Fruit fly (Drosophila melanogaster): ENCODE results near the gene CG12883.
A peak's percentile ranks its signal among the peaks of the same experiment; 100 is the strongest.

Gene CG12883

dm6 chr3R:27655109-27655508 is 24.0 kb upstream of the CG12883 start (continued):
- no peak for TF ChIP-seq Adf1 (GFP tag; IDR thresholded peaks at IDR 0.05)
- TF ChIP-seq luna (GFP tag; optimal IDR thresholded peaks at IDR 0.05) = no peak
- TF ChIP-seq CG4730 (GFP tag; IDR thresholded peaks at IDR 0.05) = no peak
- TF ChIP-seq pnt (GFP tag; optimal IDR thresholded peaks at IDR 0.05) = no peak
- no peak for TF ChIP-seq Ptx1 (GFP tag; IDR thresholded peaks at IDR 0.05)
- TF ChIP-seq Sox102F (GFP tag; optimal IDR thresholded peaks at IDR 0.05) = peak; percentile 11

- no peak for TF ChIP-seq Blimp-1 (GFP tag; optimal IDR thresholded peaks at IDR 0.05)
- no peak for TF ChIP-seq CG13287 (GFP tag; IDR thresholded peaks at IDR 0.05; ENCODE audit: partially characterized antibody)
- TF ChIP-seq sisA (GFP tag; IDR thresholded peaks at IDR 0.05) = no peak
- TF ChIP-seq Gug (GFP tag; IDR thresholded peaks at IDR 0.05) = no peak
- TF ChIP-seq tin (GFP tag; optimal IDR thresholded peaks at IDR 0.05) = no peak
- TF ChIP-seq abd-A (tag; optimal IDR thresholded peaks at IDR 0.05) = peak; percentile 65
- TF ChIP-seq CG17829 (tag; optimal IDR thresholded peaks at IDR 0.05) = no peak
- TF ChIP-seq CHES-1-like (GFP tag; optimal IDR thresholded peaks at IDR 0.05) = no peak
- TF ChIP-seq Neu2 (GFP tag; optimal IDR thresholded peaks at IDR 0.05; ENCODE audit: borderline replicate concordance) = no peak
- no peak for TF ChIP-seq E2f2 (GFP tag; IDR thresholded peaks at IDR 0.05)
- TF ChIP-seq chinmo (GFP tag; IDR thresholded peaks at IDR 0.05; ENCODE audit: partially characterized antibody) = 0 out of 4 replicates have a peak, but pooled peaks have one; percentile 50
- TF ChIP-seq Oaz (GFP tag; IDR thresholded peaks at IDR 0.05) = no peak
- TF ChIP-seq Med (GFP tag) = peak; percentile 64
- no peak for TF ChIP-seq CG12942 (GFP tag; optimal IDR thresholded peaks at IDR 0.05)
- TF ChIP-seq grau (tag; optimal IDR thresholded peaks at IDR 0.05) = no peak
- peak in 1 of 2 experiments; percentile 78 for TF ChIP-seq Pdp1 (GFP tag; optimal IDR thresholded peaks at IDR 0.05)
- no peak for TF ChIP-seq kni (GFP tag; optimal IDR thresholded peaks at IDR 0.05)
- TF ChIP-seq PHDP (tag; optimal IDR thresholded peaks at IDR 0.05) = peak; percentile 2
- TF ChIP-seq Sox100B (GFP tag; optimal IDR thresholded peaks at IDR 0.05) = no peak
- peak; percentile 58; the same call in 2 of the 3 replicates for TF ChIP-seq Dbx (GFP tag; IDR thresholded peaks at IDR 0.05)
- no peak for TF ChIP-seq CG13894 (tag; optimal IDR thresholded peaks at IDR 0.05)
- no peak for TF ChIP-seq trh (GFP tag; optimal IDR thresholded peaks at IDR 0.05)
- no peak for TF ChIP-seq ro (GFP tag; IDR thresholded peaks at IDR 0.05)
- no peak for TF ChIP-seq wor (GFP tag; IDR thresholded peaks at IDR 0.05)
- no peak for TF ChIP-seq C15 (GFP tag; IDR thresholded peaks at IDR 0.05)
- TF ChIP-seq Antp (GFP tag; optimal IDR thresholded peaks at IDR 0.05) = no peak
- no peak for TF ChIP-seq bcd (GFP tag; optimal IDR thresholded peaks at IDR 0.05)
- peak; percentile 45 for TF ChIP-seq pita (GFP tag; optimal IDR thresholded peaks at IDR 0.05)
- TF ChIP-seq insv (GFP tag; optimal IDR thresholded peaks at IDR 0.05) = no peak
- TF ChIP-seq GATAe (GFP tag; conservative IDR thresholded peaks at IDR 0.05) = no peak
- no peak for TF ChIP-seq dysf (GFP tag; IDR thresholded peaks at IDR 0.05)
- peak; percentile 73 for TF ChIP-seq CTCF (GFP tag; optimal IDR thresholded peaks at IDR 0.05)
- no peak for TF ChIP-seq CG31388 (GFP tag; optimal IDR thresholded peaks at IDR 0.05)
- TF ChIP-seq CG10147 (GFP tag; optimal IDR thresholded peaks at IDR 0.05) = no peak
- TF ChIP-seq CG9876 (GFP tag; optimal IDR thresholded peaks at IDR 0.05) = no peak
- TF ChIP-seq Aef1 (GFP tag; IDR thresholded peaks at IDR 0.05) = no peak
- TF ChIP-seq Dad (GFP tag; optimal IDR thresholded peaks at IDR 0.05) = no peak
- peak; percentile 60; the same call in 1 of the 2 replicates for TF ChIP-seq sob (GFP tag; IDR thresholded peaks at IDR 0.05)
- no peak for TF ChIP-seq sim (GFP tag; IDR thresholded peaks at IDR 0.05)
- no peak for TF ChIP-seq nmo (GFP tag; optimal IDR thresholded peaks at IDR 0.05)
- no peak for TF ChIP-seq her (GFP tag; optimal IDR thresholded peaks at IDR 0.05)
- no peak for TF ChIP-seq crol (GFP tag; IDR thresholded peaks at IDR 0.05)
- no peak for TF ChIP-seq tx (GFP tag; optimal IDR thresholded peaks at IDR 0.05)
Observed at dm6 chr3R:27656686-27657535, 22.2 kb upstream of the CG12883 start, which contains the start of gene tau. Gene tau, minus strand, starts transcription at chr3R:27656996.

All from whole organism, embryonic.